Worm (Caenorhabditis elegans) whole organism, midembryonic: Measurements from ENCODE around the gene gpr-2.

ENCODE experiments used
- cog-1 ChIP-seq: sonication (generic microtip); optimal IDR thresholded peaks from 2 replicates; lab custom pipeline; 2016; ENCODE audit warnings: missing genetic modification characterization, missing compliant biosample characterization
- flt-1 ChIP-seq: fragments of 200-800 bp; sonication (Bioruptor generic); IDR thresholded peaks from 2 replicates; pipeline ENCODE4 v1.3.6; 2022; ENCODE audit warnings: missing genetic modification characterization, missing compliant biosample characterization
- med-1 ChIP-seq: sonication (generic microtip); optimal IDR thresholded peaks from 2 replicates; lab custom pipeline; 2017; ENCODE audit warnings: missing genetic modification characterization, mild to moderate bottlenecking, missing compliant biosample characterization, antibody characterized with exemption, missing genetic modification reagents; ENCODE audit not compliant: insufficient read depth
- ztf-23 ChIP-seq: fragments of 200-800 bp; sonication (Bioruptor generic); IDR thresholded peaks from 2 replicates; pipeline ENCODE4 v1.3.6; 2022; ENCODE audit warnings: missing genetic modification reagents, missing genetic modification characterization, missing compliant biosample characterization

- TF ChIP-seq flt-1 (GFP tag; lab: Robert Waterston, UW): no peak
- TF ChIP-seq ztf-23 (GFP tag; lab: Robert Waterston, UW): no peak
- TF ChIP-seq med-1 (GFP tag; lab: Kevin White, UChicago): no peak
- no peak for TF ChIP-seq cog-1 (tag; lab: Kevin White, UChicago)
Measured at ce11 chrIII:9366376-9366775, 26.6 kb downstream of the gpr-2 start.
